Worm (Caenorhabditis elegans): ENCODE results near the gene Y66D12A.21.

The Y66D12A.21 gene

ce11 chrIII:11478468-11479363 is 26.4 kb downstream of the Y66D12A.21 start:
- TF ChIP-seq lin-32 (GFP tag; optimal IDR thresholded peaks at IDR 0.05) (no peak), elt-1 (tag; optimal IDR thresholded peaks at IDR 0.05; ENCODE audit: borderline replicate concordance, insufficient read depth) (no peak), pha-4 (tag; optimal IDR thresholded peaks at IDR 0.05) (no peak), nhr-28 (tag; optimal IDR thresholded peaks at IDR 0.05) (no peak), hlh-1 (tag; optimal IDR thresholded peaks at IDR 0.05) (no peak), zip-8 (tag; optimal IDR thresholded peaks at IDR 0.05) (no peak), flh-1 (GFP tag; optimal IDR thresholded peaks at IDR 0.05) (no peak), ceh-83 (GFP tag; optimal IDR thresholded peaks at IDR 0.05) (no peak), unc-120 (tag; optimal IDR thresholded peaks at IDR 0.05; ENCODE audit: poor library complexity, severe bottlenecking) (no peak)

ce11 chrIII:11477307-11477706 is 27.8 kb downstream of the Y66D12A.21 start:
- TF ChIP-seq bed-3 (GFP tag; optimal IDR thresholded peaks at IDR 0.05) (no peak), lsy-2 (tag; optimal IDR thresholded peaks at IDR 0.05) (no peak), M03D4.4 (tag; optimal IDR thresholded peaks at IDR 0.05) (no peak), mab-5 (tag; optimal IDR thresholded peaks at IDR 0.05) (no peak), nhr-2 (tag; optimal IDR thresholded peaks at IDR 0.05) (no peak), nhr-76 (tag; optimal IDR thresholded peaks at IDR 0.05) (no peak), sem-2 (GFP tag; optimal IDR thresholded peaks at IDR 0.05) (no peak), ceh-83 (GFP tag; optimal IDR thresholded peaks at IDR 0.05) (no peak), lin-32 (GFP tag; optimal IDR thresholded peaks at IDR 0.05) (no peak), zip-8 (tag; optimal IDR thresholded peaks at IDR 0.05) (no peak), lin-13 (tag; optimal IDR thresholded peaks at IDR 0.05) (no peak), cnd-1 (tag; optimal IDR thresholded peaks at IDR 0.05) (no peak), hlh-1 (tag; optimal IDR thresholded peaks at IDR 0.05) (no peak), sptf-1 (tag; optimal IDR thresholded peaks at IDR 0.05) (no peak), flh-1 (GFP tag; optimal IDR thresholded peaks at IDR 0.05) (no peak)

ce11 chrIII:11474674-11475306 is 30.3 kb downstream of the Y66D12A.21 start:
- no peak for TF ChIP-seq lin-32 (GFP tag; optimal IDR thresholded peaks at IDR 0.05)
- TF ChIP-seq hlh-1 (tag; optimal IDR thresholded peaks at IDR 0.05), result no peak
- TF ChIP-seq snpc-4 (tag; optimal IDR thresholded peaks at IDR 0.05), result no peak
- no peak for TF ChIP-seq nhr-28 (tag; optimal IDR thresholded peaks at IDR 0.05)
- no peak for TF ChIP-seq nhr-2 (tag; optimal IDR thresholded peaks at IDR 0.05)
- no peak for TF ChIP-seq elt-1 (tag; optimal IDR thresholded peaks at IDR 0.05; ENCODE audit: borderline replicate concordance, insufficient read depth)
- no peak for TF ChIP-seq mls-2 (tag; optimal IDR thresholded peaks at IDR 0.05)
- TF ChIP-seq ceh-39 (tag; optimal IDR thresholded peaks at IDR 0.05), result no peak
- no peak for TF ChIP-seq pha-4 (tag; optimal IDR thresholded peaks at IDR 0.05)
- TF ChIP-seq nhr-237 (tag; optimal IDR thresholded peaks at IDR 0.05), result no peak
- TF ChIP-seq ceh-83 (GFP tag; optimal IDR thresholded peaks at IDR 0.05), result no peak
- no peak for TF ChIP-seq M03D4.4 (tag; optimal IDR thresholded peaks at IDR 0.05)
- TF ChIP-seq flh-1 (GFP tag; optimal IDR thresholded peaks at IDR 0.05), result no peak
- no peak for TF ChIP-seq nhr-76 (tag; optimal IDR thresholded peaks at IDR 0.05)
- no peak for TF ChIP-seq mep-1 (tag; optimal IDR thresholded peaks at IDR 0.05)
- TF ChIP-seq blmp-1 (tag; optimal IDR thresholded peaks at IDR 0.05), result no peak

- TF ChIP-seq elt-3 (tag; optimal IDR thresholded peaks at IDR 0.05), result no peak
- no peak for TF ChIP-seq ceh-39 (tag; optimal IDR thresholded peaks at IDR 0.05)
- no peak for TF ChIP-seq lin-13 (tag; optimal IDR thresholded peaks at IDR 0.05)
- TF ChIP-seq cnd-1 (tag; optimal IDR thresholded peaks at IDR 0.05), result no peak
- TF ChIP-seq lin-32 (GFP tag; optimal IDR thresholded peaks at IDR 0.05), result no peak
- TF ChIP-seq ces-1 (GFP tag; optimal IDR thresholded peaks at IDR 0.05), result no peak
- TF ChIP-seq elt-1 (tag; optimal IDR thresholded peaks at IDR 0.05; ENCODE audit: borderline replicate concordance, insufficient read depth), result no peak
- no peak for TF ChIP-seq snpc-4 (tag; optimal IDR thresholded peaks at IDR 0.05)
- TF ChIP-seq M03D4.4 (tag; optimal IDR thresholded peaks at IDR 0.05), result no peak
- no peak for TF ChIP-seq unc-120 (tag; optimal IDR thresholded peaks at IDR 0.05; ENCODE audit: poor library complexity, severe bottlenecking)
- no peak for TF ChIP-seq unc-39 (tag; optimal IDR thresholded peaks at IDR 0.05)
- no peak for TF ChIP-seq bed-3 (GFP tag; optimal IDR thresholded peaks at IDR 0.05)
- TF ChIP-seq mls-2 (tag; optimal IDR thresholded peaks at IDR 0.05), result no peak
- no peak for TF ChIP-seq ham-2 (GFP tag; optimal IDR thresholded peaks at IDR 0.05)
Observed at ce11 chrIII:11472861-11473260, 32.2 kb downstream of the Y66D12A.21 start.

Data from whole organism, mixed stage, embryonic.